2 fruit fly cellular contexts compared by ENCODE assay signal in genomic region chr3L:22871030-22871844, dm6.
TF ChIP-seq lines count a peak whose summit lies in the region.

No protein-coding gene starts in this region.

TF ChIP-seq in whole organism, embryonic, 481 proteins besides CTCF, POLR2A, EP300 and RAD21 (continued from another document and continues in another):
- TF ChIP-seq Opbp (GFP tag; IDR thresholded peaks at IDR 0.05; lab: Robert Waterston, UW; ENCODE audit: partially characterized antibody) (peak; percentile 65; the same call in 2 of the 3 replicates), sqz (GFP tag; optimal IDR thresholded peaks at IDR 0.05; lab: Kevin White, UChicago) (peak; percentile 12), CG10147 (GFP tag; optimal IDR thresholded peaks at IDR 0.05; lab: Kevin White, UChicago) (peak; percentile 24), ro (GFP tag; IDR thresholded peaks at IDR 0.05; lab: Robert Waterston, UW) (no peak), nerfin-2 (GFP tag; IDR thresholded peaks at IDR 0.05; lab: Robert Waterston, UW; ENCODE audit: partially characterized antibody) (peak; percentile 71), tup (GFP tag; optimal IDR thresholded peaks at IDR 0.05; lab: Kevin White, UChicago) (no peak), ato (GFP tag; IDR thresholded peaks at IDR 0.05; lab: Robert Waterston, UW; ENCODE audit: partially characterized antibody) (peak; percentile 52; the same call in 1 of the 2 replicates), jing (GFP tag; optimal IDR thresholded peaks at IDR 0.05; lab: Kevin White, UChicago) (no peak), CG7556 (GFP tag; optimal IDR thresholded peaks at IDR 0.05; lab: Kevin White, UChicago) (no peak), Dfd (GFP tag; optimal IDR thresholded peaks at IDR 0.05; lab: Kevin White, UChicago) (no peak), CG18476 (GFP tag; optimal IDR thresholded peaks at IDR 0.05; lab: Kevin White, UChicago) (no peak), Nf-YC (tag; optimal IDR thresholded peaks at IDR 0.05; lab: Kevin White, UChicago) (peak; percentile 1), fd64A (GFP tag; optimal IDR thresholded peaks at IDR 0.05; lab: Kevin White, UChicago) (no peak), inv (GFP tag; IDR thresholded peaks at IDR 0.05; lab: Robert Waterston, UW; ENCODE audit: partially characterized antibody) (peak; percentile 59), CG17328 (GFP tag; IDR thresholded peaks at IDR 0.05; lab: Robert Waterston, UW) (no peak), Doc3 (GFP tag; IDR thresholded peaks at IDR 0.05; lab: Robert Waterston, UW; ENCODE audit: partially characterized antibody) (peak; percentile 30; the same call in 2 of the 3 replicates), Xbp1 (GFP tag; optimal IDR thresholded peaks at IDR 0.05; lab: Kevin White, UChicago) (peak; percentile 0), Meics (GFP tag; optimal IDR thresholded peaks at IDR 0.05; lab: Kevin White, UChicago) (peak; percentile 39), caup (GFP tag; optimal IDR thresholded peaks at IDR 0.05; lab: Kevin White, UChicago; ENCODE audit: severe bottlenecking) (no peak), CG17568 (GFP tag; optimal IDR thresholded peaks at IDR 0.05; lab: Kevin White, UChicago) (no peak), tna (GFP tag; IDR thresholded peaks at IDR 0.05; lab: Robert Waterston, UW; ENCODE audit: partially characterized antibody) (peak; percentile 71), CG2120 (GFP tag; optimal IDR thresholded peaks at IDR 0.05; lab: Kevin White, UChicago) (peak; percentile 9), CG15073 (GFP tag; optimal IDR thresholded peaks at IDR 0.05; lab: Kevin White, UChicago) (no peak), CrebB (tag; optimal IDR thresholded peaks at IDR 0.05; lab: Kevin White, UChicago) (no peak), Dad (GFP tag; optimal IDR thresholded peaks at IDR 0.05; lab: Kevin White, UChicago) (no peak), klu (GFP tag; IDR thresholded peaks at IDR 0.05; lab: Robert Waterston, UW) (0 out of 2 replicates have a peak, but pooled peaks have one; percentile 17), CG17361 (GFP tag; IDR thresholded peaks at IDR 0.05; lab: Robert Waterston, UW) (0 out of 3 replicates have a peak, but pooled peaks have one; percentile 31), CG13424 (tag; optimal IDR thresholded peaks at IDR 0.05; lab: Kevin White, UChicago) (peak; percentile 14), tll (GFP tag; optimal IDR thresholded peaks at IDR 0.05; lab: Kevin White, UChicago) (no peak), vnd (GFP tag; IDR thresholded peaks at IDR 0.05; lab: Robert Waterston, UW; ENCODE audit: partially characterized antibody) (peak; percentile 68), Dref (GFP tag; IDR thresholded peaks at IDR 0.05; lab: Robert Waterston, UW) (peak; percentile 68), ap (GFP tag; IDR thresholded peaks at IDR 0.05; lab: Robert Waterston, UW) (no peak), CG34224 (GFP tag; IDR thresholded peaks at IDR 0.05; lab: Robert Waterston, UW; ENCODE audit: partially characterized antibody) (peak; percentile 9; the same call in 2 of the 3 replicates), CG15514 (GFP tag; optimal IDR thresholded peaks at IDR 0.05; lab: Kevin White, UChicago) (peak; percentile 11), salm (tag; optimal IDR thresholded peaks at IDR 0.05; lab: Kevin White, UChicago) (no peak), Trl (optimal IDR thresholded peaks at IDR 0.05; lab: Kevin White, UChicago) (no peak), Trl (GFP tag; optimal IDR thresholded peaks at IDR 0.05; lab: Kevin White, UChicago) (no peak), Adf1 (GFP tag; IDR thresholded peaks at IDR 0.05; lab: Robert Waterston, UW) (peak; percentile 12), CG7271 (tag; optimal IDR thresholded peaks at IDR 0.05; lab: Kevin White, UChicago) (no peak), CG14667 (GFP tag; IDR thresholded peaks at IDR 0.05; lab: Robert Waterston, UW) (no peak), vvl (GFP tag; IDR thresholded peaks at IDR 0.05; lab: Robert Waterston, UW) (0 out of 2 replicates have a peak, but pooled peaks have one; percentile 12), CG34376 (GFP tag; optimal IDR thresholded peaks at IDR 0.05; lab: Kevin White, UChicago) (peak; percentile 29), NK7.1 (GFP tag; optimal IDR thresholded peaks at IDR 0.05; lab: Kevin White, UChicago) (no peak), hth (optimal IDR thresholded peaks at IDR 0.05; lab: Kevin White, UChicago) (no peak), Bgb (GFP tag; IDR thresholded peaks at IDR 0.05; lab: Robert Waterston, UW; ENCODE audit: partially characterized antibody) (peak; percentile 65), Pdp1 (GFP tag; optimal IDR thresholded peaks at IDR 0.05; lab: Kevin White, UChicago) (peak in 1 of 2 experiments; percentile 73), NFAT (GFP tag; IDR thresholded peaks at IDR 0.05; lab: Robert Waterston, UW) (peak; percentile 50; the same call in 1 of the 2 replicates), CG11504 (tag; optimal IDR thresholded peaks at IDR 0.05; lab: Kevin White, UChicago) (no peak), CG4617 (GFP tag; optimal IDR thresholded peaks at IDR 0.05; lab: Kevin White, UChicago; ENCODE audit: borderline replicate concordance) (peak; percentile 64), CHES-1-like (GFP tag; optimal IDR thresholded peaks at IDR 0.05; lab: Kevin White, UChicago) (peak; percentile 35), CG3281 (GFP tag; optimal IDR thresholded peaks at IDR 0.05; lab: Kevin White, UChicago) (peak; percentile 41), CG11695 (GFP tag; IDR thresholded peaks at IDR 0.05; lab: Robert Waterston, UW) (0 out of 3 replicates have a peak, but pooled peaks have one; percentile 13), CG10267 (tag; optimal IDR thresholded peaks at IDR 0.05; lab: Kevin White, UChicago) (peak; percentile 20), CG7928 (GFP tag; optimal IDR thresholded peaks at IDR 0.05; lab: Kevin White, UChicago) (peak; percentile 6), CG7372 (GFP tag; IDR thresholded peaks at IDR 0.05; lab: Robert Waterston, UW) (0 out of 2 replicates have a peak, but pooled peaks have one; percentile 21), rib (GFP tag; IDR thresholded peaks at IDR 0.05; lab: Robert Waterston, UW) (0 out of 2 replicates have a peak, but pooled peaks have one; percentile 16), Bteb2 (GFP tag; optimal IDR thresholded peaks at IDR 0.05; lab: Kevin White, UChicago) (no peak), CG11456 (GFP tag; IDR thresholded peaks at IDR 0.05; lab: Robert Waterston, UW) (0 out of 3 replicates have a peak, but pooled peaks have one; percentile 21), repo (GFP tag; optimal IDR thresholded peaks at IDR 0.05; lab: Kevin White, UChicago) (no peak), CG14014 (GFP tag; IDR thresholded peaks at IDR 0.05; lab: Robert Waterston, UW) (peak; percentile 34; the same call in 1 of the 2 replicates), CG1602 (GFP tag; optimal IDR thresholded peaks at IDR 0.05; lab: Kevin White, UChicago) (no peak)

TF ChIP-seq in whole organism, prepupa, 60 proteins besides CTCF, POLR2A, EP300 and RAD21 (continued from another document):
- TF ChIP-seq Sox14 (GFP tag; optimal IDR thresholded peaks at IDR 0.05; lab: Kevin White, UChicago), result peak; percentile 7
- no peak for TF ChIP-seq CG10669 (GFP tag; optimal IDR thresholded peaks at IDR 0.05; lab: Kevin White, UChicago)
- TF ChIP-seq Sox15 (GFP tag; optimal IDR thresholded peaks at IDR 0.05; lab: Kevin White, UChicago), result no peak
- TF ChIP-seq Ets21C (GFP tag; optimal IDR thresholded peaks at IDR 0.05; lab: Kevin White, UChicago), result peak; percentile 12
- no peak for TF ChIP-seq Hr39 (GFP tag; optimal IDR thresholded peaks at IDR 0.05; lab: Kevin White, UChicago)
- TF ChIP-seq lz (GFP tag; optimal IDR thresholded peaks at IDR 0.05; lab: Kevin White, UChicago), result no peak
- TF ChIP-seq Gug (GFP tag; IDR thresholded peaks at IDR 0.05; lab: Robert Waterston, UW), result 0 out of 2 replicates have a peak, but pooled peaks have one; percentile 18
- no peak for TF ChIP-seq CG16779 (tag; optimal IDR thresholded peaks at IDR 0.05; lab: Kevin White, UChicago)
- no peak for TF ChIP-seq Eip93F (GFP tag; optimal IDR thresholded peaks at IDR 0.05; lab: Kevin White, UChicago)
- no peak for TF ChIP-seq CG11294 (GFP tag; IDR thresholded peaks at IDR 0.05; lab: Robert Waterston, UW)
- peak; percentile 20 to 22 for TF ChIP-seq ss (GFP tag; optimal IDR thresholded peaks at IDR 0.05; lab: Kevin White, UChicago)
- TF ChIP-seq vri (GFP tag; optimal IDR thresholded peaks at IDR 0.05; lab: Kevin White, UChicago), result no peak
- TF ChIP-seq dsx (GFP tag; optimal IDR thresholded peaks at IDR 0.05; lab: Kevin White, UChicago; ENCODE audit: poor library complexity, severe bottlenecking), result no peak
- TF ChIP-seq acj6 (GFP tag; optimal IDR thresholded peaks at IDR 0.05; lab: Kevin White, UChicago), result no peak
- TF ChIP-seq CG3919 (GFP tag; optimal IDR thresholded peaks at IDR 0.05; lab: Kevin White, UChicago), result no peak
- TF ChIP-seq topi (GFP tag; optimal IDR thresholded peaks at IDR 0.05; lab: Kevin White, UChicago), result no peak
- TF ChIP-seq CG6792 (GFP tag; optimal IDR thresholded peaks at IDR 0.05; lab: Kevin White, UChicago), result no peak
- no peak for TF ChIP-seq Sox102F (GFP tag; optimal IDR thresholded peaks at IDR 0.05; lab: Kevin White, UChicago)
- no peak for TF ChIP-seq fd85E (GFP tag; optimal IDR thresholded peaks at IDR 0.05; lab: Kevin White, UChicago)
- no peak for TF ChIP-seq Lpt (GFP tag; optimal IDR thresholded peaks at IDR 0.05; lab: Kevin White, UChicago)
- TF ChIP-seq CG8319 (GFP tag; optimal IDR thresholded peaks at IDR 0.05; lab: Kevin White, UChicago), result no peak
- peak; percentile 16 for TF ChIP-seq CG6808 (GFP tag; optimal IDR thresholded peaks at IDR 0.05; lab: Kevin White, UChicago)
- TF ChIP-seq CG1621 (tag; optimal IDR thresholded peaks at IDR 0.05; lab: Kevin White, UChicago), result peak; percentile 27
- TF ChIP-seq CG32006 (GFP tag; optimal IDR thresholded peaks at IDR 0.05; lab: Kevin White, UChicago), result no peak
- TF ChIP-seq CG6276 (GFP tag; optimal IDR thresholded peaks at IDR 0.05; lab: Kevin White, UChicago), result no peak
